Fruit fly (Drosophila melanogaster) whole organism, embryonic: ENCODE data around the gene CG9444.

Experiments used
- Asciz ChIP-seq: fragments of 200-800 bp; sonication (Bioruptor generic); optimal IDR thresholded peaks from 2 replicates; lab custom pipeline; 2017; ENCODE audit warnings: missing biosample characterization, mild to moderate bottlenecking, missing genetic modification characterization, missing genetic modification reagents
- Blimp-1 ChIP-seq: fragments of 200-800 bp; sonication (Bioruptor generic); optimal IDR thresholded peaks from 3 replicates; lab custom pipeline; 2018; ENCODE audit warnings: missing biosample characterization, missing genetic modification characterization, mild to moderate bottlenecking, moderate library complexity, missing genetic modification reagents
- C15 ChIP-seq: fragments of 200-800 bp; sonication (Bioruptor generic); IDR thresholded peaks from 3 replicates; pipeline ENCODE4 v1.3.6; 2022; ENCODE audit warnings: missing biosample characterization, missing genetic modification characterization
- CG1024 ChIP-seq: fragments of 200-800 bp; sonication (Bioruptor generic); IDR thresholded peaks from 2 replicates; pipeline ENCODE4 v1.3.6; 2022; ENCODE audit warnings: missing biosample characterization, missing genetic modification characterization
- CG11247 ChIP-seq: fragments of 200-800 bp; sonication (Bioruptor generic); IDR thresholded peaks from 2 replicates; pipeline ENCODE4 v1.3.6; 2022; ENCODE audit warnings: missing biosample characterization, missing genetic modification characterization
- CG12071 ChIP-seq: fragments of 200-800 bp; sonication (Bioruptor generic); optimal IDR thresholded peaks from 3 replicates; lab custom pipeline; 2018; ENCODE audit warnings: missing biosample characterization, mild to moderate bottlenecking, missing genetic modification characterization
- CG12236 ChIP-seq: fragments of 200-800 bp; sonication (Bioruptor generic); optimal IDR thresholded peaks from 2 replicates; lab custom pipeline; 2016; ENCODE audit warnings: missing biosample characterization, missing genetic modification characterization
- CG16863 ChIP-seq: fragments of 200-800 bp; sonication (Bioruptor generic); optimal IDR thresholded peaks from 3 replicates; lab custom pipeline; 2016; ENCODE audit warnings: missing biosample characterization, missing genetic modification characterization
- CG17186 ChIP-seq: fragments of 200-800 bp; sonication (Bioruptor generic); optimal IDR thresholded peaks from 3 replicates; lab custom pipeline; 2017; ENCODE audit warnings: missing biosample characterization, missing genetic modification reagents, missing genetic modification characterization
- CG17829 ChIP-seq: fragments of 200-800 bp; optimal IDR thresholded peaks from 2 replicates; lab custom pipeline; 2019; ENCODE audit warnings: missing biosample characterization, mild to moderate bottlenecking, missing genetic modification characterization, moderate library complexity
- CG18619 ChIP-seq: fragments of 200-800 bp; sonication (Bioruptor generic); optimal IDR thresholded peaks from 3 replicates; lab custom pipeline; 2017; ENCODE audit warnings: missing biosample characterization, mild to moderate bottlenecking, missing genetic modification characterization
- CG3281 ChIP-seq: fragments of 200-800 bp; sonication (Bioruptor generic); optimal IDR thresholded peaks from 3 replicates; lab custom pipeline; 2017; ENCODE audit warnings: missing biosample characterization, mild to moderate bottlenecking, missing genetic modification characterization
- CG33557 ChIP-seq: fragments of 200-800 bp; sonication (Bioruptor generic); optimal IDR thresholded peaks from 2 replicates; lab custom pipeline; 2019; ENCODE audit warnings: missing biosample characterization, mild to moderate bottlenecking, missing genetic modification characterization, moderate library complexity
- CG4360 ChIP-seq: fragments of 200-800 bp; sonication (Bioruptor generic); IDR thresholded peaks from 2 replicates; pipeline ENCODE4 v1.3.6; 2022; ENCODE audit warnings: missing biosample characterization, missing genetic modification characterization
- CG4617 ChIP-seq: fragments of 200-800 bp; sonication (Bioruptor generic); optimal IDR thresholded peaks from 3 replicates; lab custom pipeline; 2016; ENCODE audit warnings: missing biosample characterization, missing genetic modification characterization, borderline replicate concordance
- CG4820 ChIP-seq: fragments of 200-800 bp; sonication (Bioruptor generic); optimal IDR thresholded peaks from 3 replicates; lab custom pipeline; 2016; ENCODE audit warnings: missing biosample characterization, missing genetic modification characterization
- CG5245 ChIP-seq: fragments of 200-800 bp; sonication (Bioruptor generic); optimal IDR thresholded peaks from 3 replicates; lab custom pipeline; 2016; ENCODE audit warnings: missing biosample characterization, missing genetic modification characterization
- CG6765 ChIP-seq: fragments of 200-800 bp; sonication (Bioruptor generic); optimal IDR thresholded peaks from 3 replicates; lab custom pipeline; 2017; ENCODE audit warnings: missing biosample characterization, mild to moderate bottlenecking, missing genetic modification characterization
- CG6791 ChIP-seq: fragments of 200-800 bp; sonication (Bioruptor generic); IDR thresholded peaks from 3 replicates; pipeline ENCODE4 v1.3.6; 2022; ENCODE audit warnings: missing biosample characterization, missing genetic modification characterization; ENCODE audit not compliant: partially characterized antibody
- CG6854 ChIP-seq: fragments of 200-800 bp; sonication (Bioruptor generic); optimal IDR thresholded peaks from 3 replicates; lab custom pipeline; 2017; ENCODE audit warnings: missing biosample characterization, mild to moderate bottlenecking, missing genetic modification characterization
- CG7745 ChIP-seq: fragments of 200-800 bp; sonication (Bioruptor generic); optimal IDR thresholded peaks from 2 replicates; lab custom pipeline; 2018; ENCODE audit warnings: missing biosample characterization, mild to moderate bottlenecking, missing genetic modification characterization, moderate library complexity
- CG7786 ChIP-seq: fragments of 200-800 bp; sonication (Bioruptor generic); optimal IDR thresholded peaks from 2 replicates; lab custom pipeline; 2016; ENCODE audit warnings: missing biosample characterization, missing genetic modification characterization
- Dref ChIP-seq: fragments of 200-800 bp; sonication (Bioruptor generic); IDR thresholded peaks from 2 replicates; pipeline ENCODE4 v1.3.6; 2022; ENCODE audit warnings: missing biosample characterization, missing genetic modification characterization
- E2f1 ChIP-seq: fragments of 200-800 bp; sonication (Bioruptor generic); IDR thresholded peaks from 2 replicates; pipeline ENCODE4 v1.3.6; 2022; ENCODE audit warnings: missing biosample characterization, missing genetic modification characterization
- Fer1 ChIP-seq: fragments of 200-800 bp; sonication (Bioruptor generic); optimal IDR thresholded peaks from 2 replicates; lab custom pipeline; 2017; ENCODE audit warnings: missing biosample characterization, mild to moderate bottlenecking, missing genetic modification characterization
- Hr3 ChIP-seq: fragments of 200-800 bp; sonication (Bioruptor generic); optimal IDR thresholded peaks from 3 replicates; lab custom pipeline; 2016; ENCODE audit warnings: missing biosample characterization, missing genetic modification characterization
- MBD-R2 ChIP-seq: fragments of 200-800 bp; sonication (Bioruptor generic); IDR thresholded peaks from 2 replicates; pipeline ENCODE4 v1.3.6; 2022; ENCODE audit warnings: missing biosample characterization, missing genetic modification characterization
- MESR4 ChIP-seq: fragments of 200-800 bp; sonication (Bioruptor generic); optimal IDR thresholded peaks from 2 replicates; lab custom pipeline; 2018; ENCODE audit warnings: missing biosample characterization, mild to moderate bottlenecking, missing genetic modification characterization, moderate library complexity
- Mes4 ChIP-seq: fragments of 200-800 bp; sonication (Bioruptor generic); optimal IDR thresholded peaks from 2 replicates; lab custom pipeline; 2016; ENCODE audit warnings: missing biosample characterization, missing genetic modification characterization
- Opbp ChIP-seq: fragments of 200-800 bp; sonication (Bioruptor generic); IDR thresholded peaks from 3 replicates; pipeline ENCODE4 v1.3.6; 2022; ENCODE audit warnings: missing biosample characterization, missing genetic modification characterization; ENCODE audit not compliant: partially characterized antibody
- PHDP ChIP-seq: fragments of 200-800 bp; sonication (Bioruptor generic); optimal IDR thresholded peaks from 3 replicates; lab custom pipeline; 2018; ENCODE audit warnings: missing biosample characterization, mild to moderate bottlenecking, missing genetic modification characterization, moderate library complexity
- Rx ChIP-seq: fragments of 200-800 bp; sonication (Bioruptor generic); IDR thresholded peaks from 2 replicates; pipeline ENCODE4 v1.3.6; 2022; ENCODE audit warnings: missing biosample characterization, missing genetic modification characterization
- ac ChIP-seq: fragments of 200-800 bp; sonication (Bioruptor generic); optimal IDR thresholded peaks from 3 replicates; lab custom pipeline; 2017; ENCODE audit warnings: missing biosample characterization, mild to moderate bottlenecking, missing genetic modification characterization
- al ChIP-seq: fragments of 200-800 bp; sonication (Bioruptor generic); IDR thresholded peaks from 2 replicates; pipeline ENCODE4 v1.3.6; 2022; ENCODE audit warnings: missing biosample characterization, missing genetic modification characterization
- bcd ChIP-seq: fragments of 200-800 bp; sonication (Bioruptor generic); optimal IDR thresholded peaks from 2 replicates; lab custom pipeline; 2017; ENCODE audit warnings: missing biosample characterization, mild to moderate bottlenecking, missing genetic modification characterization
- corto ChIP-seq: fragments of 200-800 bp; sonication (Bioruptor generic); optimal IDR thresholded peaks from 2 replicates; lab custom pipeline; 2016; ENCODE audit warnings: missing biosample characterization, mild to moderate bottlenecking, missing genetic modification characterization, moderate library complexity
- ems ChIP-seq: fragments of 200-800 bp; sonication (Bioruptor generic); optimal IDR thresholded peaks from 3 replicates; lab custom pipeline; 2016; ENCODE audit warnings: missing biosample characterization, missing genetic modification characterization
- fd3F ChIP-seq: fragments of 200-800 bp; sonication (Bioruptor generic); optimal IDR thresholded peaks from 2 replicates; lab custom pipeline; 2018; ENCODE audit warnings: missing biosample characterization, mild to moderate bottlenecking, missing genetic modification characterization, moderate library complexity
- fu2 ChIP-seq: fragments of 200-800 bp; sonication (Bioruptor generic); optimal IDR thresholded peaks from 2 replicates; lab custom pipeline; 2016; ENCODE audit warnings: missing biosample characterization, missing genetic modification characterization
- hkb ChIP-seq, 2 experiments: fragments of 200-800 bp in 1 of 2; fragments of >200 bp in 1 of 2; sonication (Bioruptor generic) in 1 of 2; IDR thresholded peaks in 1 of 2; optimal IDR thresholded peaks in 1 of 2; 2 replicates each; pipeline versions ENCODE4 v1.3.6 to Lab custom; 2017 to 2022; ENCODE audit warnings: missing biosample characterization in 1 of 2, missing genetic modification characterization in 1 of 2
- kay ChIP-seq: fragments of 200-800 bp; sonication (Bioruptor generic); optimal IDR thresholded peaks from 2 replicates; lab custom pipeline; 2016; ENCODE audit warnings: missing biosample characterization, missing genetic modification characterization
- kni ChIP-seq: fragments of 200-800 bp; sonication (Bioruptor generic); optimal IDR thresholded peaks from 3 replicates; lab custom pipeline; 2017; ENCODE audit warnings: mild to moderate bottlenecking, missing biosample characterization, missing genetic modification reagents, missing genetic modification characterization
- luna ChIP-seq: fragments of 200-800 bp; sonication (Bioruptor generic); optimal IDR thresholded peaks from 2 replicates; lab custom pipeline; 2016; ENCODE audit warnings: missing biosample characterization, missing genetic modification characterization
- org-1 ChIP-seq: fragments of 200-800 bp; sonication (Bioruptor generic); optimal IDR thresholded peaks from 2 replicates; lab custom pipeline; 2017; ENCODE audit warnings: missing biosample characterization, missing genetic modification characterization
- pb ChIP-seq: fragments of 200-800 bp; sonication (Bioruptor generic); optimal IDR thresholded peaks from 3 replicates; lab custom pipeline; 2016; ENCODE audit warnings: missing biosample characterization, missing genetic modification characterization
- sna ChIP-seq: fragments of 200-800 bp; sonication (Bioruptor generic); IDR thresholded peaks from 2 replicates; pipeline ENCODE4 v1.3.6; 2022; ENCODE audit warnings: missing biosample characterization, missing genetic modification characterization; ENCODE audit not compliant: partially characterized antibody
- sug ChIP-seq: fragments of 200-800 bp; optimal IDR thresholded peaks from 2 replicates; lab custom pipeline; 2019; ENCODE audit warnings: missing biosample characterization, mild to moderate bottlenecking, missing genetic modification characterization, moderate library complexity
- unc-4 ChIP-seq: fragments of 200-800 bp; sonication (Bioruptor generic); IDR thresholded peaks from 2 replicates; pipeline ENCODE4 v1.3.6; 2022; ENCODE audit warnings: missing biosample characterization, missing genetic modification characterization; ENCODE audit not compliant: partially characterized antibody
- wor ChIP-seq: fragments of 200-800 bp; sonication (Bioruptor generic); IDR thresholded peaks from 2 replicates; pipeline ENCODE4 v1.3.6; 2022; ENCODE audit warnings: missing biosample characterization, missing genetic modification characterization
- zfh2 ChIP-seq: fragments of 200-800 bp; sonication (Bioruptor generic); optimal IDR thresholded peaks from 2 replicates; lab custom pipeline; 2016; ENCODE audit warnings: missing biosample characterization, missing genetic modification characterization

Gene CG9444

DNA sequence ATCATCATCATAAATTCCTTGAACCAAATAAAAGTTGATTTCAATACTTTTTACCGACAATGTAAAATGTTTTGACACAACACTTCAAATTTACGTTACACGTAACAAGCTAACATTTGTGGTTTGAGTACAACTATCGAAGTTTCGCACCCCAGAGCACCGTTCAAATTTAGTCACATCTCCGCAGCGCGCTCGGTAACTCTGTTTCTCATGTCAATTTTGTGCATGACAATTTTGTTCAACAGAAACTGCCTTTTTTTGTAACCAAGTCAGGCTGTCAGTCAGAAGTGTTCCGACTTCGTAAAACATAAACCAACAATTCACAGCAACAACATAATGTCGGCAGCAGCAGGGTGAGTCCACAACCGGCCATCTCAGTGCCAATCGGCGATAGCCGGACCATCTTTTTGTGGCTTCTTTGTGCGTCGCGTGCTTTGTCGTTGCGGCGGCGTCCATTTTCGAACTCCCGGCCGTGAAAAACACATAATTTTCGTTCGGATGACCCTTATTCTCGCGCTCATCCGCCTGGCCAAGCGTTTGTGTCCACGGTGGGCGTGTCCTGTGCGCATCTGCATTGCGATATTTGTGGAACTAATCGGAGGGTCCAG, 6.2 kb downstream of the CG9444 start, which contains the start of gene p23 (continued):
- TF ChIP-seq CG11247 (no peak), CG6765 (GFP tag; lab: Kevin White, UChicago) (no peak), Hr3 (GFP tag; lab: Kevin White, UChicago) (no peak), MBD-R2 (GFP tag; lab: Robert Waterston, UW) (peak; percentile 87), CG6791 (GFP tag; lab: Robert Waterston, UW) (peak; percentile 51; the same call in 1 of the 3 replicates), CG12236 (GFP tag; lab: Kevin White, UChicago) (no peak), fd3F (GFP tag; lab: Kevin White, UChicago) (no peak), CG3281 (GFP tag; lab: Kevin White, UChicago) (no peak), CG4820 (GFP tag; lab: Kevin White, UChicago) (no peak), CG33557 (GFP tag; lab: Kevin White, UChicago) (no peak), Dref (GFP tag; lab: Robert Waterston, UW) (peak; percentile 44), Fer1 (no peak), CG12071 (GFP tag; lab: Kevin White, UChicago) (no peak), fu2 (GFP tag; lab: Kevin White, UChicago) (no peak), CG7786 (no peak), ac (no peak), CG5245 (GFP tag; lab: Kevin White, UChicago) (no peak), CG17829 (tag; lab: Kevin White, UChicago) (peak; percentile 42), Asciz (GFP tag; lab: Kevin White, UChicago) (no peak), zfh2 (GFP tag; lab: Kevin White, UChicago) (no peak), pb (GFP tag; lab: Kevin White, UChicago) (no peak), org-1 (GFP tag; lab: Kevin White, UChicago) (no peak), CG18619 (no peak), luna (GFP tag; lab: Kevin White, UChicago) (no peak), PHDP (tag; lab: Kevin White, UChicago) (no peak), kni (GFP tag; lab: Kevin White, UChicago) (no peak), CG6854 (GFP tag; lab: Kevin White, UChicago) (no peak), ems (GFP tag; lab: Kevin White, UChicago) (no peak), bcd (GFP tag; lab: Kevin White, UChicago) (no peak), sug (tag; lab: Kevin White, UChicago) (no peak), Mes4 (GFP tag; lab: Kevin White, UChicago) (no peak), kay (GFP tag; lab: Kevin White, UChicago) (no peak), CG1024 (GFP tag; lab: Robert Waterston, UW) (no peak), CG4617 (GFP tag; lab: Kevin White, UChicago) (peak; percentile 81), corto (GFP tag; lab: Kevin White, UChicago) (no peak), CG16863 (no peak), wor (no peak), C15 (no peak), MESR4 (GFP tag; lab: Kevin White, UChicago) (peak; percentile 94), CG17186 (GFP tag; lab: Kevin White, UChicago) (peak; percentile 33), E2f1 (GFP tag; lab: Robert Waterston, UW) (no peak), unc-4 (GFP tag; lab: Robert Waterston, UW) (0 out of 2 replicates have a peak, but pooled peaks have one; percentile 27), CG4360 (no peak), al (GFP tag; lab: Robert Waterston, UW) (no peak), Opbp (GFP tag; lab: Robert Waterston, UW) (peak; percentile 61; the same call in 2 of the 3 replicates), Rx (no peak), Blimp-1 (GFP tag; lab: Kevin White, UChicago) (no peak), CG7745 (no peak), hkb (optimal IDR thresholded peaks at IDR 0.05; lab: Kevin White, UChicago) (peak; percentile 83), hkb (GFP tag; IDR thresholded peaks at IDR 0.05; lab: Robert Waterston, UW) (no peak), sna (GFP tag; lab: Robert Waterston, UW) (no peak)
